Worm (Caenorhabditis elegans) whole organism, midembryonic: ENCODE results near the gene F59B10.6.

Source experiments
- T22C8.4 ChIP-seq: fragments of 200-800 bp; sonication (Bioruptor generic); IDR thresholded peaks from 2 replicates; pipeline ENCODE4 v1.3.6; 2022; ENCODE audit warnings: missing genetic modification characterization, missing compliant biosample characterization
- cog-1 ChIP-seq: sonication (generic microtip); optimal IDR thresholded peaks from 2 replicates; lab custom pipeline; 2016; ENCODE audit warnings: missing genetic modification characterization, missing compliant biosample characterization
- tab-1 ChIP-seq: fragments of 200-800 bp; sonication (Bioruptor generic); IDR thresholded peaks from 2 replicates; pipeline ENCODE4 v1.3.6; 2022; ENCODE audit warnings: missing genetic modification characterization, missing compliant biosample characterization
- ztf-29 ChIP-seq: fragments of 200-800 bp; sonication (Bioruptor generic); IDR thresholded peaks from 2 replicates; pipeline ENCODE4 v1.3.6; 2022; ENCODE audit warnings: missing genetic modification reagents, missing genetic modification characterization, missing compliant biosample characterization

- TF ChIP-seq tab-1 (GFP tag; lab: Robert Waterston, UW) (no peak), cog-1 (tag; lab: Kevin White, UChicago) (no peak), T22C8.4 (GFP tag; lab: Robert Waterston, UW) (no peak), ztf-29 (peak; percentile 85)
Measured at ce11 chrII:10548778-10549671, 24.8 kb upstream of the F59B10.6 start.
